Worm (Caenorhabditis elegans): ENCODE data around the gene clh-6.

clh-6 gene

DNA sequence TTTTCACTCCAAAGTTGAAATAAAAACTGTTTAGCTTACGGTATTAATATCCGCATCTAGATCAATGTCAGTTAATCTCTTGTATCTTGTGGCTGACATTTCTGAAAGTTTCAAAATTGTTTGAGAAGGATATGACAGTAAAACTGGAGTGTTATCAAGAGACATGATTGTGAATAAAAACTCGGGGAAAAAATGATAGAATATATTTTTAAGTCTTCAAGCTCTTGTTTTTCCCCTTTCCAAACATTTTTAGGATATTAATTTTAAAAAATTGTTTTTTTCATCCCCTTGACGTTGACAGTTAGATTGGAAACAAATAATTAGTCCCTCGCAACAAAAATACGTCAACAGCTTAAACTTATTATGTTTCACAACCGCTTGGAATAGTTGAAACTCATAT is 11.7 kb upstream of the clh-6 start, which contains the start of gene R07B7.6:
R07B7.6 (minus strand) TSS at position 101 of the 400 bp plus-strand sequence.
- TF ChIP-seq unc-62 (GFP tag; optimal IDR thresholded peaks at IDR 0.05): no peak

- TF ChIP-seq unc-62 (GFP tag; optimal IDR thresholded peaks at IDR 0.05): no peak
These were observed 8.3 kb upstream of the clh-6 start for ce11 chrV:12071483-12071882.

DNA sequence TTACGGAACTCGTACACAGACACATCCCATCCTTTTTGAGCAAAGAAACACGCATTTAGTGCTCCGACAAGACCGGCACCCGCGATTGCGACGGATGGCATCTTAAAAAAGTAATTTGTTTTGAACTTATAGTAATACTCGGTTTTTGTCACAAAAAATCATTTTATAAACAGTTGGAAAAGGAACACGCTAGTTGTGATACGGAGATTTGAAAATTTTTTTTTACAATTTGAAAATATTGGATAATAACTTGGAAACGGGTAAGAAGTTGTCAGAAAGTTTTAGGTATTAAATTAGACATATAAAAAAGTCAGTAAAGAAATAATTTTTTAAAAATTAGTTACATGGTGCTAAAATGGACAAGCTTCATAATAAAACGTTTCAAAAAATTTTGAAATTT is 7.3 kb upstream of the clh-6 start, which contains the start of gene kmo-1:
kmo-1 (minus strand) TSS at position 101 of the 400 bp plus-strand sequence.
- no peak for TF ChIP-seq unc-62 (GFP tag; optimal IDR thresholded peaks at IDR 0.05)

- no peak for TF ChIP-seq unc-62 (GFP tag; optimal IDR thresholded peaks at IDR 0.05)
These were observed 5.3 kb upstream of the clh-6 start, which contains the start of gene kmo-2 for ce11 chrV:12068437-12068836. Gene kmo-2, minus strand, starts transcription at chrV:12068537.

ce11 chrV:12065859-12066258 is 2.7 kb upstream of the clh-6 start:
- no peak for TF ChIP-seq unc-62 (GFP tag; optimal IDR thresholded peaks at IDR 0.05)

ce11 chrV:12065369-12065768 is 2.2 kb upstream of the clh-6 start, which contains the start of gene pqn-53:
Gene pqn-53, minus strand, starts transcription at chrV:12065391.
- no peak for TF ChIP-seq unc-62 (GFP tag; optimal IDR thresholded peaks at IDR 0.05)

ce11 chrV:12059719-12060118 is 3.4 kb downstream of the clh-6 start, which contains the start of gene R07B7.2:
Gene R07B7.2, minus strand, starts transcription at chrV:12059753.
- no peak for TF ChIP-seq unc-62 (GFP tag; optimal IDR thresholded peaks at IDR 0.05)

- TF ChIP-seq unc-62 (GFP tag; optimal IDR thresholded peaks at IDR 0.05): no peak
These were observed 9.6 kb downstream of the clh-6 start, which contains the start of gene F10C2.7 for ce11 chrV:12053598-12053997. Gene F10C2.7, plus strand, starts transcription at chrV:12053898.

- TF ChIP-seq unc-62 (GFP tag; optimal IDR thresholded peaks at IDR 0.05): no peak
These were observed 14.7 kb downstream of the clh-6 start, which contains the start of gene dars-2 for ce11 chrV:12048445-12048844. Gene dars-2, plus strand, starts transcription at chrV:12048745.

- TF ChIP-seq unc-62 (GFP tag; optimal IDR thresholded peaks at IDR 0.05): no peak
These were observed 15.4 kb downstream of the clh-6 start for ce11 chrV:12047735-12048134.

- TF ChIP-seq unc-62 (GFP tag; optimal IDR thresholded peaks at IDR 0.05): no peak
These were observed 18.0 kb downstream of the clh-6 start, which contains the start of gene F10C2.5 for ce11 chrV:12045132-12045531. Gene F10C2.5, plus strand, starts transcription at chrV:12045432.

DNA sequence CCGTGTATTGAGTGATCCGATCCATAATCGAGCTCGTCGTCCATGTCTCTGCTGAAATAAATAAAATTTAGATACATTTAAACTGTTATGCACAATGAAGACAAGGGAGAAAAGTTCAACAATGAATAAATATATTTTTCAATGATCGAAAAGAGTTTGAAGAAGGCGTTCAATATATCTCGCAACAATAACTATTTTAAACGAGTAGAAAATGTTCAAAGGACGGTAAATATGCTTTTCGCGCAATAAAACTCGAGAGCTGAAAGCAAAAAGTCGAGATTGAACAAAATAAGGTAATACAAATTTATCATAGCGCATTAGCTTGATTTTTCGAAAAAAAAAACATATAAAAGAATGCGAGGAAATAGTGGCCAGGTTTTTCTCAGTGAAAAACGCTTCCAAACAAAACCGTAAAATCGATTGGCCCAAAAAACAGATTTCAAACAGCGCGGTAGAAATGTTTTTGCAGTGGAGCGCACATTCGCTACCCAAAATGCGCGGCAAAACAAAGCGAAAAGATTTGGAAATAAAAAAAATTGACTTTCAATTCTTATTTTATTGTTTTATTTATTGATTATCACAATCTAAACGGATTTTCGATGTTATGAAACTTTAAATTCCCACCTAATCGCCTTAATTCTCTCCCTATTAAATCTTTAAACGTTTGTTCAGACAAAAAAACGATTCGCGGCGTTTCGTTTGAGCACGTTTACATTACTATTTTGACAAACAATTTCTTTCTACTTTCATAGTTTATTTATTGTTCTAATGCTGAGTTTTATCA is 22.2 kb downstream of the clh-6 start, which contains the start of the genes kup-1 and F10C2.4:
kup-1 (minus strand) TSS at position 51 of the 784 bp plus-strand sequence.
F10C2.4 (plus strand) TSS at position 734 of the 784 bp plus-strand sequence.
- no peak for TF ChIP-seq unc-62 (GFP tag; optimal IDR thresholded peaks at IDR 0.05)

DNA sequence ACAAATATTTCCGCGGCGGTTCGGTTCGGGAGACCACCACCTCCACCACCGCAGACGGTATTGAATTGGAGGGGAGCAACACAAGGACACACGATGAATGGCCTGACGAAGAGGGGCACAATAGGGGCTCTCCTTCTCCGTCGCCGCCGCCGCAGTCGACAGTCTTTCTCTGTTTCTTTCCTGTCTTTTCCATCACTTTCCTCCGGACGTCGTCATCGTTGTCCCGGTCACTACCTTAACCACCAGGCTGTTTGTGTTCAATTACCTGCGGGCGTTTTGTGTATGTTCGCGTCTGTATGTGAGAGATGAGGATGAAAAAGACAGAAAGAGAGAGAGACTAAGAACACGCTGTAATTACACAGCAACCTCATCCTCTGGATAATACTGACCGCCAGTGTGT is 23.4 kb downstream of the clh-6 start:
- no peak for TF ChIP-seq unc-62 (GFP tag; optimal IDR thresholded peaks at IDR 0.05)

DNA sequence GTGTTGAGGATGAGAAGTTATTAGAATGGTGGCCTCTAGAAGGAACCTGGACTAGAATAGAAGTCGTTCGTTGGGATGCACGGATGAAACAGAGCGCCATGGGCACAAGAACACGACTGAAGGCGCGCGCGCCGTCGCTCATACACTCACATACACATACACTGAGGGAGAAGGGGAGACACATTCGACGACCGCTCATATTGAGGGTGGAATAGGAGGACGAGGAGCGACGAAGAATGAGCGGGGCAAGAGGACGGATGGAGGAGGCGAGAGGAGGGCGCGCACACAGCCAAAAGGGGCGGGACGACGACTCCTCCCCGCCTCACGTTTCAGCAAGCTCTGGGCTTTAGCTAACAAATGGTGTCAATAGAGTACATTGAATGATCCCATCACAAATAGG is 24.4 kb downstream of the clh-6 start:
- no peak for TF ChIP-seq unc-62 (GFP tag; optimal IDR thresholded peaks at IDR 0.05)

DNA sequence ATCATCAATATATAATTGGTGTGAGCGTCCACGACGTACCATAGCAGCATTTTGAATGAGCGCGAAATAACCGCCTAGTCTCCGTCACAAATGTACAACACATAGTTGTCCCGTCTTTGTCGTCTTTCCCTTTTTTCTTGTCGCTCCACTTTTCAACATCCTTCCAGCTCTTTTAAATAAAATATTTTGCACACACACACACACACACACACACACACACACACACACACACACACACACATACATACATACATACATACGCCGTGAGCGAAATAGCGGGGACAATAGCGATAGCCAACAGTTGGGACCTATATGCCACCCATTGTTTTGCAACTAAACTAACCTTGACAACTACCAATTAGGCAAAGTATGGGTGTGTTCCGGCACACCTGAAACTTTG is 24.9 kb downstream of the clh-6 start:
- no peak for TF ChIP-seq unc-62 (GFP tag; optimal IDR thresholded peaks at IDR 0.05)

DNA sequence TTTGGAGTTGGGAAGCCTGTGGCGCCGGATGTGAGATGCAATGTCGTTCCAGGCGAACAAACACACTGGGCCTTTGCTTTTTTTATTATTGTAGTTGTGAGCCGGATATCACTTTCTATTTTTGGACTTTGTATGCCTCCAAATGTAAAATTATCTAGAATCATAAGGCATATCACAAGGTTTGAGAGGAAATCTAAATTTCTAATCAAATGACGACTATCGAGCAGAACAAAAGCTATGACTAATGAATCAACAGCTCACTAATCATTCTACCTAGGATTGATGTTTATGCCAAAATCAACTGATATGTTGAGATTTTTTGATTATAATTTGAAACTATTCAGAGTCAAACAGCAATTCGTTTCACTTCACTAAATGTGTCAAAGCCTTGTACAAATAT is 25.3 kb downstream of the clh-6 start:
- TF ChIP-seq unc-62 (GFP tag; optimal IDR thresholded peaks at IDR 0.05): no peak

DNA sequence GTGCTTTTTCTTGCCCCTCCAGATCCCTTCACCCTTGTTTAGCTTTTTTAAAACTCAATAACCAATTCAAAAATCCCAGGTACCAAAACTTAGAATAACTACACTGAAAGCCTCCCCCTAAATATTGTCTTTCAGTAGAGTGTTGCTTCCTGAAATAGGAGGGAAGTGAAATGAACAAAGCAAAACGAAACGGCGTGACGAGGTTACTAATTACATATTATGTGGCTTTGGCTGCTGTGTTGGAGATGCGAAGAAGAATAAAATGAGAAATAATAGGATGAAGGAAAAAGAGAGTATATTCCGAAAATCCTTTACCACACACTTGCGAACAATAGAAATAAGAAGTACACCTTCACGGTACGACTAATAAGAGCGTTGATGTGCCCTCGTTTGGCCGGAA is 27.0 kb downstream of the clh-6 start:
- no peak for TF ChIP-seq unc-62 (GFP tag; optimal IDR thresholded peaks at IDR 0.05)
